Worm (Caenorhabditis elegans): Measurements from ENCODE around the gene C47G2.3.
A peak's percentile ranks its signal among the peaks of the same experiment; 100 is the strongest.

Gene C47G2.3

DNA sequence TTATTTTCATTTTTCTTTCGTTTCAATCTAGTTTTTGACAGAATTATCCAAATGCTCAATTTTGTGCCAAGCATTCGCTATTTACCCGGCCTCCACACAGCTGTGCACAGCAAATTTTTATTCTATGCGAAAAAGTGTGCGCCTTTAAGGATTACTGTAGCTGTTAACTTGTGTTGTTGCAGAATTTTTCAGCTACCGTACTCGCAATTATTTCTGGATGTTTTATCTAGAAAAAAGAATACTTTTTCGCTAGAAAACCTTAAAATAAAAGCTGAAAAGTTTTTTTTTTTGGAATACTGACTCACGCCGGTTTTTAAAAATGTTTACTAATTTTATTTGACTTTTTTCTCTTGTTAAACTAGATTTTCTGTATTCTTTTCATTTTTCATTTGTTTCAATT, 48.5 kb downstream of the C47G2.3 start:
- TF ChIP-seq hmg-20 (GFP tag; IDR thresholded peaks at IDR 0.05) (no peak), nhr-179 (tag; optimal IDR thresholded peaks at IDR 0.05) (no peak), die-1 (tag; optimal IDR thresholded peaks at IDR 0.05) (no peak), nhr-80 (tag; optimal IDR thresholded peaks at IDR 0.05) (no peak), madf-6 (GFP tag; IDR thresholded peaks at IDR 0.05) (peak; percentile 81), hrde-1 (tag; optimal IDR thresholded peaks at IDR 0.05; ENCODE audit: borderline replicate concordance) (no peak), attf-5 (GFP tag; optimal IDR thresholded peaks at IDR 0.05) (no peak), F39B2.1 (GFP tag; IDR thresholded peaks at IDR 0.05) (no peak), ztf-3 (GFP tag; optimal IDR thresholded peaks at IDR 0.05) (no peak), zfh-2 (GFP tag; conservative IDR thresholded peaks at IDR 0.05) (no peak), ceh-91 (GFP tag; IDR thresholded peaks at IDR 0.05) (peak; percentile 9; the same call in 1 of the 2 replicates), cebp-1 (GFP tag; IDR thresholded peaks at IDR 0.05) (no peak), cebp-1 (tag; optimal IDR thresholded peaks at IDR 0.05) (no peak), egrh-3 (GFP tag; IDR thresholded peaks at IDR 0.05) (no peak), dpl-1 (GFP tag; optimal IDR thresholded peaks at IDR 0.05) (no peak), rec-8 (tag; optimal IDR thresholded peaks at IDR 0.05) (no peak), hlh-26 (GFP tag; conservative IDR thresholded peaks at IDR 0.05) (no peak), atf-7 (tag; optimal IDR thresholded peaks at IDR 0.05) (no peak), mxl-1 (tag; optimal IDR thresholded peaks at IDR 0.05) (no peak), let-607 (tag; optimal IDR thresholded peaks at IDR 0.05) (no peak), ama-1 (optimal IDR thresholded peaks at IDR 0.05) (no peak), ama-1 (GFP tag; optimal IDR thresholded peaks at IDR 0.05) (no peak), unc-62 (GFP tag; optimal IDR thresholded peaks at IDR 0.05) (no peak), attf-3 (GFP tag; conservative IDR thresholded peaks at IDR 0.05) (no peak), lsl-1 (GFP tag; optimal IDR thresholded peaks at IDR 0.05) (peak; percentile 96), bed-2 (GFP tag; IDR thresholded peaks at IDR 0.05) (no peak), dox-1 (GFP tag; IDR thresholded peaks at IDR 0.05) (no peak), lir-1 (GFP tag; conservative IDR thresholded peaks at IDR 0.05) (no peak), lsy-27 (tag; optimal IDR thresholded peaks at IDR 0.05; ENCODE audit: borderline replicate concordance, insufficient read depth) (no peak), hsf-1 (GFP tag; IDR thresholded peaks at IDR 0.05) (no peak), rcor-1 (GFP tag; IDR thresholded peaks at IDR 0.05) (0 out of 2 replicates have a peak, but pooled peaks have one; percentile 10), madf-8 (GFP tag; conservative IDR thresholded peaks at IDR 0.05) (peak; percentile 74), F22D6.2 (tag; optimal IDR thresholded peaks at IDR 0.05) (no peak), bed-1 (GFP tag; IDR thresholded peaks at IDR 0.05) (no peak), snpc-1.1 (tag; optimal IDR thresholded peaks at IDR 0.05; ENCODE audit: insufficient read depth) (no peak), him-1 (tag; optimal IDR thresholded peaks at IDR 0.05) (peak; percentile 76), athp-1 (tag; optimal IDR thresholded peaks at IDR 0.05) (peak; percentile 70), ekl-4 (GFP tag; IDR thresholded peaks at IDR 0.05) (no peak), B0261.1 (tag; optimal IDR thresholded peaks at IDR 0.05) (no peak), lag-1 (GFP tag; IDR thresholded peaks at IDR 0.05) (no peak), F52B5.7 (tag; optimal IDR thresholded peaks at IDR 0.05) (no peak), xnd-1 (tag; optimal IDR thresholded peaks at IDR 0.05) (peak; percentile 93), lin-26 (GFP tag; IDR thresholded peaks at IDR 0.05) (no peak), pha-4 (tag; optimal IDR thresholded peaks at IDR 0.05) (no peak), dpff-1 (tag; optimal IDR thresholded peaks at IDR 0.05) (no peak), F23B12.7 (tag; optimal IDR thresholded peaks at IDR 0.05; ENCODE audit: insufficient read depth) (no peak), egl-18 (GFP tag; IDR thresholded peaks at IDR 0.05) (no peak), gei-17 (GFP tag; optimal IDR thresholded peaks at IDR 0.05) (no peak), lin-35 (GFP tag; optimal IDR thresholded peaks at IDR 0.05) (no peak)

Data from whole organism, young adult.